Worm (Caenorhabditis elegans) whole organism, L1 larva: ENCODE results near the gene hbl-1.

ENCODE experiments used
- ceh-8 ChIP-seq: fragments of 200-800 bp; sonication (Bioruptor generic); optimal IDR thresholded peaks from 2 replicates; lab custom pipeline; 2018; ENCODE audit warnings: mild to moderate bottlenecking, missing genetic modification characterization, moderate library complexity, missing compliant biosample characterization
- dpl-1 ChIP-seq, 3 experiments: fragments of 150-350 bp in 2 of 3; sonication (generic microtip) in 1 of 3; optimal IDR thresholded peaks; 2 replicates each; lab custom pipeline; 2014 to 2017; ENCODE audit warnings: missing biosample characterization in 3 of 3, missing genetic modification characterization in 3 of 3, missing genetic modification reagents in 3 of 3
- egl-13 ChIP-seq: sonication (generic microtip); optimal IDR thresholded peaks from 2 replicates; lab custom pipeline; 2016; ENCODE audit warnings: missing genotype, missing genetic modification reagents, missing genetic modification characterization, missing compliant biosample characterization
- fkh-10 ChIP-seq: sonication (generic microtip); optimal IDR thresholded peaks from 2 replicates; lab custom pipeline; 2017; ENCODE audit warnings: missing biosample characterization, missing genetic modification reagents, missing genetic modification characterization
- nhr-20 ChIP-seq: sonication (generic microtip); optimal IDR thresholded peaks from 2 replicates; lab custom pipeline; 2016; ENCODE audit warnings: mild to moderate bottlenecking, missing genetic modification characterization, missing compliant biosample characterization
- nhr-77 ChIP-seq: fragments of 150-350 bp; optimal IDR thresholded peaks from 2 replicates; lab custom pipeline; 2014; ENCODE audit warnings: missing biosample characterization, missing genetic modification characterization
- nhr-90 ChIP-seq: sonication (generic microtip); optimal IDR thresholded peaks from 2 replicates; lab custom pipeline; 2016; ENCODE audit warnings: mild to moderate bottlenecking, missing genetic modification characterization, missing compliant biosample characterization; ENCODE audit not compliant: poor library complexity
- skn-1 ChIP-seq: fragments of 150-350 bp; optimal IDR thresholded peaks from 2 replicates; lab custom pipeline; 2014; ENCODE audit warnings: missing biosample characterization, missing genetic modification characterization
- unc-30 ChIP-seq: sonication (generic microtip); optimal IDR thresholded peaks from 2 replicates; lab custom pipeline; 2017; ENCODE audit warnings: missing biosample characterization, missing genetic modification characterization
- vab-15 ChIP-seq: sonication (generic microtip); optimal IDR thresholded peaks from 2 replicates; lab custom pipeline; 2017; ENCODE audit warnings: missing genotype, mild to moderate bottlenecking, missing genetic modification characterization, missing compliant biosample characterization

ce11 chrX:5773471-5773870, 48.5 kb upstream of the hbl-1 start, which contains the start of gene sym-3:
- TF ChIP-seq fkh-10 (GFP tag; lab: Kevin White, UChicago): no peak
- TF ChIP-seq unc-30 (tag; lab: Kevin White, UChicago): no peak
- no peak for TF ChIP-seq skn-1 (tag; lab: Kevin White, UChicago)
- no peak for TF ChIP-seq nhr-90 (tag; lab: Kevin White, UChicago)
- TF ChIP-seq nhr-77 (tag; lab: Kevin White, UChicago): no peak
- no peak for TF ChIP-seq ceh-8 (GFP tag; lab: Kevin White, UChicago)
- no peak for TF ChIP-seq nhr-20 (tag; lab: Kevin White, UChicago)
- TF ChIP-seq egl-13 (tag; lab: Kevin White, UChicago): no peak
- no peak for TF ChIP-seq dpl-1 (GFP tag; optimal IDR thresholded peaks at IDR 0.05; lab: Kevin White, UChicago)
- no peak for TF ChIP-seq vab-15 (tag; lab: Kevin White, UChicago)
